Worm (Caenorhabditis elegans) whole organism, L2 larva: Measurements from ENCODE around the gene R74.8.

Experiments used
- nhr-11 ChIP-seq: fragments of 150-350 bp; optimal IDR thresholded peaks from 2 replicates; lab custom pipeline; 2014; ENCODE audit warnings: missing biosample characterization, missing genetic modification characterization
- unc-62 ChIP-seq: fragments of 150-350 bp; optimal IDR thresholded peaks from 2 replicates; lab custom pipeline; 2014; ENCODE audit warnings: missing biosample characterization, missing genetic modification reagents, missing genetic modification characterization

- TF ChIP-seq nhr-11 (tag; lab: Kevin White, UChicago) (no peak), unc-62 (no peak)
These were observed 9.1 kb upstream of the R74.8 start, which contains the start of gene asd-1 for ce11 chrIII:4196988-4197384.
